Worm (Caenorhabditis elegans): Measurements from ENCODE around the gene C36A4.11.

ce11 chrIII:3812369-3812993 is 27.9 kb upstream of the C36A4.11 start:
- TF ChIP-seq pqm-1 (tag; optimal IDR thresholded peaks at IDR 0.05) (no peak), unc-86 (tag; optimal IDR thresholded peaks at IDR 0.05) (no peak), pha-4 (tag; optimal IDR thresholded peaks at IDR 0.05) (no peak), unc-55 (GFP tag; optimal IDR thresholded peaks at IDR 0.05) (no peak), fkh-6 (tag; optimal IDR thresholded peaks at IDR 0.05) (no peak), ceh-19 (GFP tag; optimal IDR thresholded peaks at IDR 0.05) (no peak), ahr-1 (tag; optimal IDR thresholded peaks at IDR 0.05) (no peak), nhr-11 (tag; optimal IDR thresholded peaks at IDR 0.05) (no peak)

All from whole organism, late embryonic.